Worm (Caenorhabditis elegans) whole organism, L4 larva: Measurements from ENCODE around the gene C18D11.1.

Source experiments
- D1046.2 ChIP-seq: fragments of 200-800 bp; sonication (Bioruptor generic); IDR thresholded peaks from 2 replicates; pipeline ENCODE4 v1.3.6; 2022; ENCODE audit warnings: missing genetic modification characterization, missing compliant biosample characterization
- R02D3.7 ChIP-seq: fragments of 150-350 bp; sonication (generic microtip); optimal IDR thresholded peaks from 3 replicates; lab custom pipeline; 2014; ENCODE audit warnings: missing biosample characterization, missing genetic modification characterization
- Y105C5A.15 ChIP-seq: fragments of 200-800 bp; sonication (Bioruptor generic); IDR thresholded peaks from 2 replicates; pipeline ENCODE4 v1.3.6; 2022; ENCODE audit warnings: missing genetic modification characterization, missing compliant biosample characterization
- ama-1 ChIP-seq: fragments of 150-350 bp; optimal IDR thresholded peaks from 2 replicates; lab custom pipeline; 2014; ENCODE audit warnings: inconsistent platforms, mixed read lengths
- ctbp-1 ChIP-seq: fragments of 200-800 bp; sonication (Bioruptor generic); IDR thresholded peaks from 2 replicates; pipeline ENCODE4 v1.3.6; 2022; ENCODE audit warnings: missing genetic modification reagents, missing genetic modification characterization, missing compliant biosample characterization
- daf-19 ChIP-seq: fragments of 200-800 bp; sonication (Bioruptor generic); conservative IDR thresholded peaks from 2 replicates; pipeline ENCODE4 v1.3.6; 2022; ENCODE audit warnings: missing genetic modification characterization, missing compliant biosample characterization
- daf-8 ChIP-seq: fragments of 200-800 bp; sonication (Bioruptor generic); IDR thresholded peaks from 2 replicates; pipeline ENCODE4 v1.3.6; 2022; ENCODE audit warnings: missing genetic modification characterization, missing compliant biosample characterization
- fkh-10 ChIP-seq: fragments of 150-350 bp; optimal IDR thresholded peaks from 2 replicates; lab custom pipeline; 2014; ENCODE audit warnings: missing biosample characterization, missing genetic modification reagents, missing genetic modification characterization
- hif-1 ChIP-seq, 2 experiments: sonication (generic microtip); optimal IDR thresholded peaks; 2 replicates each; lab custom pipeline; 2016 to 2017; ENCODE audit warnings: missing compliant biosample characterization in 2 of 2, missing genetic modification characterization in 2 of 2, missing genetic modification reagents in 2 of 2, missing genotype in 2 of 2, mild to moderate bottlenecking in 1 of 2
- lin-15B ChIP-seq: fragments of 150-350 bp; sonication (generic microtip); optimal IDR thresholded peaks from 3 replicates; lab custom pipeline; 2014; ENCODE audit warnings: missing biosample characterization, missing genetic modification characterization
- mes-2 ChIP-seq: sonication (generic microtip); optimal IDR thresholded peaks from 2 replicates; lab custom pipeline; 2016; ENCODE audit warnings: missing genotype, mild to moderate bottlenecking, missing genetic modification characterization, missing compliant biosample characterization; ENCODE audit not compliant: poor library complexity, severe bottlenecking
- mxl-2 ChIP-seq: fragments of 200-800 bp; sonication (Bioruptor generic); conservative IDR thresholded peaks from 2 replicates; pipeline ENCODE4 v1.3.6; 2022; ENCODE audit warnings: missing genetic modification reagents, missing genetic modification characterization, missing compliant biosample characterization
- nhr-11 ChIP-seq: fragments of 150-350 bp; optimal IDR thresholded peaks from 2 replicates; lab custom pipeline; 2014; ENCODE audit warnings: missing biosample characterization, missing genetic modification characterization
- sdz-12 ChIP-seq: fragments of 200-800 bp; sonication (Bioruptor generic); optimal IDR thresholded peaks from 2 replicates; lab custom pipeline; 2018; ENCODE audit warnings: mild to moderate bottlenecking, missing genetic modification characterization, missing compliant biosample characterization

DNA sequence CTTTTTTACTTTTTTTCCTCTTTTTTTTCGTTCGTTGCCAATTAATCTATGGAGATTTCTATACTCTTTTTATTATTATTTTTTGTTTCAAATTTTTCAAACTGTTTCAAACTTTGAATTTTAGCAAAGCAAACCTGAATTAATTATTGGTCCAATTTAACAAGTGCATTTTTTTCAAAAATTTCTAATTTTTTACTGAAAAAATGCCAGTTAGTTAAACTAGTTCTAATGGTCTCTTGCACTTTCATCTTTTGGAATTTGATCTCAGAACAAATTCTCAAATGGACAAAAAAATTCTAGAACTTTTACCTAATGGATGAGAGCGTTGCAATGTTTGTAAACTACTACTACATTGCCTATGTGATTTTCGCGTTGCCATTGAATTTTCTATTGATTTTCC lies 34.6 kb upstream of the C18D11.1 start, which contains the start of gene srd-74:
- TF ChIP-seq ama-1 (lab: Kevin White, UChicago) (no peak), fkh-10 (GFP tag; lab: Kevin White, UChicago) (no peak), mxl-2 (GFP tag; lab: Robert Waterston, UW) (no peak), nhr-11 (tag; lab: Kevin White, UChicago) (no peak), daf-19 (GFP tag; lab: Robert Waterston, UW) (no peak), Y105C5A.15 (GFP tag; lab: Robert Waterston, UW) (no peak), R02D3.7 (tag; lab: Kevin White, UChicago) (no peak), daf-8 (GFP tag; lab: Robert Waterston, UW) (no peak), sdz-12 (GFP tag; lab: Kevin White, UChicago) (no peak), mes-2 (tag; lab: Kevin White, UChicago) (no peak), ctbp-1 (GFP tag; lab: Robert Waterston, UW) (no peak), D1046.2 (GFP tag; lab: Robert Waterston, UW) (no peak), hif-1 (tag; optimal IDR thresholded peaks at IDR 0.05; lab: Kevin White, UChicago) (no peak), lin-15B (tag; lab: Kevin White, UChicago) (no peak)
